Worm (Caenorhabditis elegans): ENCODE data around the gene K10C2.2.

DNA sequence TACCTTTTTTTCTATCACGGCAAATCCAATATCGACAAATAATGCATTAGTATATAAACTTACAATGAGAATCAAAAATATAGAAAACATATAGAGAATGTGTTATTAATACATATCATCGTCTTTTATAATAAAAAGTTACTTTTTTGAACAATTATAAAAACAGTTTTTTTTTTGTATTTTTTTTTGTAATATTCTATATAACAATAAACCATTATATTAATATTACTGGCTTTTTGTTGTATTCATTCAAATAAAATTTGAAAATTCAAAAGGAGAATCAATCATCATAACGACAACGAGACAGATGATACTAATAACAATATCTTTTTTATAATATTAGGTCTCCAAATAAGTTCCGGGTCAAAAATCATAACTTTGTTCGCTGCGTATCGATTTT lies 4.0 kb upstream of the K10C2.2 start, which contains the start of gene K10C2.8:
- TF ChIP-seq pha-4 (tag; optimal IDR thresholded peaks at IDR 0.05) (no peak), madf-10 (tag; optimal IDR thresholded peaks at IDR 0.05) (no peak), T26A5.8 (tag; optimal IDR thresholded peaks at IDR 0.05) (no peak), him-1 (tag; optimal IDR thresholded peaks at IDR 0.05) (no peak), madf-3 (GFP tag; IDR thresholded peaks at IDR 0.05) (no peak), hlh-12 (tag; optimal IDR thresholded peaks at IDR 0.05) (no peak)

Data from whole organism, young adult.